Fruit fly (Drosophila melanogaster) whole organism, embryonic: Measurements from ENCODE around the gene CG16953.

Experiments used
- Ada2b ChIP-seq: fragments of 200-800 bp; sonication (Bioruptor generic); IDR thresholded peaks from 2 replicates; pipeline ENCODE4 v1.3.6; 2022; ENCODE audit warnings: missing biosample characterization, missing genetic modification characterization
- C15 ChIP-seq: fragments of 200-800 bp; sonication (Bioruptor generic); IDR thresholded peaks from 3 replicates; pipeline ENCODE4 v1.3.6; 2022; ENCODE audit warnings: missing biosample characterization, missing genetic modification characterization
- CG10366 ChIP-seq: fragments of 200-800 bp; sonication (Bioruptor generic); IDR thresholded peaks from 2 replicates; pipeline ENCODE4 v1.3.6; 2022; ENCODE audit warnings: missing biosample characterization, missing genetic modification characterization
- CG13287 ChIP-seq: fragments of 200-800 bp; sonication (Bioruptor generic); IDR thresholded peaks from 2 replicates; pipeline ENCODE4 v1.3.6; 2022; ENCODE audit warnings: missing biosample characterization, missing genetic modification characterization; ENCODE audit not compliant: partially characterized antibody
- CG14710 ChIP-seq: fragments of 200-800 bp; sonication (Bioruptor generic); optimal IDR thresholded peaks from 3 replicates; lab custom pipeline; 2019; ENCODE audit warnings: missing biosample characterization, mild to moderate bottlenecking, missing genetic modification characterization, moderate library complexity
- CG14860 ChIP-seq: fragments of 200-800 bp; sonication (Bioruptor generic); IDR thresholded peaks from 3 replicates; pipeline ENCODE4 v1.3.6; 2022; ENCODE audit warnings: missing biosample characterization, missing genetic modification characterization; ENCODE audit not compliant: partially characterized antibody
- CG14965 ChIP-seq: fragments of 200-800 bp; sonication (Bioruptor generic); optimal IDR thresholded peaks from 2 replicates; lab custom pipeline; 2016; ENCODE audit warnings: missing biosample characterization, missing genetic modification characterization, borderline replicate concordance
- CG17359 ChIP-seq: fragments of 200-800 bp; sonication (Bioruptor generic); optimal IDR thresholded peaks from 3 replicates; lab custom pipeline; 2018; ENCODE audit warnings: missing biosample characterization, mild to moderate bottlenecking, missing genetic modification characterization, moderate library complexity
- CG17612 ChIP-seq: fragments of 200-800 bp; sonication (Bioruptor generic); IDR thresholded peaks from 2 replicates; pipeline ENCODE4 v1.3.6; 2022; ENCODE audit warnings: missing biosample characterization, missing genetic modification characterization
- CG17912 ChIP-seq: fragments of 200-800 bp; sonication (Bioruptor generic); optimal IDR thresholded peaks from 2 replicates; lab custom pipeline; 2018; ENCODE audit warnings: missing biosample characterization, mild to moderate bottlenecking, missing genetic modification characterization
- CG18011 ChIP-seq: fragments of 200-800 bp; sonication (Bioruptor generic); optimal IDR thresholded peaks from 2 replicates; lab custom pipeline; 2017; ENCODE audit warnings: missing biosample characterization, missing genetic modification characterization, mild to moderate bottlenecking, moderate library complexity, missing genotype
- CG3065 ChIP-seq: fragments of 200-800 bp; sonication (Bioruptor generic); optimal IDR thresholded peaks from 2 replicates; lab custom pipeline; 2016; ENCODE audit warnings: missing biosample characterization, missing genetic modification characterization
- CG31365 ChIP-seq: fragments of 200-800 bp; sonication (Bioruptor generic); optimal IDR thresholded peaks from 2 replicates; lab custom pipeline; 2018; ENCODE audit warnings: missing biosample characterization, mild to moderate bottlenecking, missing genetic modification characterization
- CG32532 ChIP-seq: fragments of 200-800 bp; sonication (Bioruptor generic); IDR thresholded peaks from 2 replicates; pipeline ENCODE4 v1.3.6; 2022; ENCODE audit warnings: missing biosample characterization, missing genetic modification characterization
- CG32772 ChIP-seq: fragments of 200-800 bp; sonication (Bioruptor generic); IDR thresholded peaks from 2 replicates; pipeline ENCODE4 v1.3.6; 2022; ENCODE audit warnings: missing biosample characterization, missing genetic modification characterization
- CG43689 ChIP-seq: fragments of 200-800 bp; sonication (Bioruptor generic); IDR thresholded peaks from 2 replicates; pipeline ENCODE4 v1.3.6; 2022; ENCODE audit warnings: missing biosample characterization, missing genetic modification characterization
- CG7357 ChIP-seq: fragments of 200-800 bp; sonication (Bioruptor generic); IDR thresholded peaks from 3 replicates; pipeline ENCODE4 v1.3.6; 2022; ENCODE audit warnings: missing biosample characterization, missing genetic modification characterization
- CG7556 ChIP-seq: fragments of 200-800 bp; sonication (Bioruptor generic); optimal IDR thresholded peaks from 2 replicates; lab custom pipeline; 2017; ENCODE audit warnings: missing biosample characterization, mild to moderate bottlenecking, missing genetic modification characterization
- CG9932 ChIP-seq: fragments of 200-800 bp; sonication (Bioruptor generic); IDR thresholded peaks from 2 replicates; pipeline ENCODE4 v1.3.6; 2022; ENCODE audit warnings: missing biosample characterization, missing genetic modification characterization
- Chrac-16 ChIP-seq: fragments of 200-800 bp; sonication (Bioruptor generic); optimal IDR thresholded peaks from 3 replicates; lab custom pipeline; 2016; ENCODE audit warnings: missing biosample characterization, missing genetic modification characterization
- CoRest ChIP-seq: fragments of 200-800 bp; sonication (Bioruptor generic); optimal IDR thresholded peaks from 3 replicates; lab custom pipeline; 2018; ENCODE audit warnings: missing biosample characterization, mild to moderate bottlenecking, missing genetic modification characterization, moderate library complexity
- Dll ChIP-seq: fragments of 200-800 bp; sonication (Bioruptor generic); IDR thresholded peaks from 4 replicates; pipeline ENCODE4 v1.3.6; 2022; ENCODE audit warnings: missing biosample characterization, missing genetic modification characterization; ENCODE audit not compliant: partially characterized antibody
- Eip74EF ChIP-seq, 2 experiments: fragments of 200-800 bp in 1 of 2; fragments of >200 bp in 1 of 2; sonication (Bioruptor generic) in 1 of 2; optimal IDR thresholded peaks; 2 replicates each; lab custom pipeline; 2017 to 2019; ENCODE audit warnings: missing biosample characterization in 2 of 2, missing genetic modification characterization in 2 of 2, mild to moderate bottlenecking in 1 of 2, moderate library complexity in 1 of 2
- Ets65A ChIP-seq: fragments of 200-800 bp; sonication (Bioruptor generic); peaks from one replicate; lab custom pipeline; 2016; ENCODE audit warnings: missing biosample characterization, missing genetic modification characterization
- HLHmδ ChIP-seq: fragments of 200-800 bp; sonication (Bioruptor generic); optimal IDR thresholded peaks from 2 replicates; lab custom pipeline; 2018; ENCODE audit warnings: missing biosample characterization, mild to moderate bottlenecking, missing genetic modification characterization, moderate library complexity
- Hey ChIP-seq: fragments of 200-800 bp; sonication (Bioruptor generic); optimal IDR thresholded peaks from 3 replicates; lab custom pipeline; 2018; ENCODE audit warnings: missing biosample characterization, mild to moderate bottlenecking, missing genetic modification characterization
- Lhr ChIP-seq: fragments of 200-800 bp; sonication (Bioruptor generic); optimal IDR thresholded peaks from 3 replicates; lab custom pipeline; 2017; ENCODE audit warnings: mild to moderate bottlenecking, missing biosample characterization, missing genetic modification reagents, missing genetic modification characterization
- Mad ChIP-seq: fragments of 200-800 bp; sonication (Bioruptor generic); optimal IDR thresholded peaks from 2 replicates; lab custom pipeline; 2016; ENCODE audit warnings: missing biosample characterization, missing genetic modification characterization
- NFAT ChIP-seq: fragments of 200-800 bp; sonication (Bioruptor generic); IDR thresholded peaks from 2 replicates; pipeline ENCODE4 v1.3.6; 2022; ENCODE audit warnings: missing biosample characterization, missing genetic modification characterization
- NfI ChIP-seq: fragments of 200-800 bp; sonication (Bioruptor generic); optimal IDR thresholded peaks from 3 replicates; lab custom pipeline; 2018; ENCODE audit warnings: missing biosample characterization, mild to moderate bottlenecking, missing genetic modification characterization, moderate library complexity
- Oaz ChIP-seq: fragments of 200-800 bp; sonication (Bioruptor generic); IDR thresholded peaks from 2 replicates; pipeline ENCODE4 v1.3.6; 2022; ENCODE audit warnings: missing biosample characterization, missing genetic modification characterization
- Rfx ChIP-seq: fragments of 200-800 bp; sonication (Bioruptor generic); IDR thresholded peaks from 2 replicates; pipeline ENCODE4 v1.3.6; 2022; ENCODE audit warnings: missing biosample characterization, missing genetic modification characterization
- Rx ChIP-seq: fragments of 200-800 bp; sonication (Bioruptor generic); IDR thresholded peaks from 2 replicates; pipeline ENCODE4 v1.3.6; 2022; ENCODE audit warnings: missing biosample characterization, missing genetic modification characterization
- ase ChIP-seq: fragments of 200-800 bp; sonication (Bioruptor generic); IDR thresholded peaks from 3 replicates; pipeline ENCODE4 v1.3.6; 2022; ENCODE audit warnings: missing biosample characterization, missing genetic modification characterization
- bbx ChIP-seq: fragments of 200-800 bp; sonication (Bioruptor generic); IDR thresholded peaks from 2 replicates; pipeline ENCODE4 v1.3.6; 2022; ENCODE audit warnings: missing biosample characterization, missing genetic modification characterization; ENCODE audit not compliant: partially characterized antibody
- caup ChIP-seq: fragments of 200-800 bp; sonication (Bioruptor generic); optimal IDR thresholded peaks from 3 replicates; lab custom pipeline; 2017; ENCODE audit warnings: missing biosample characterization, mild to moderate bottlenecking, missing genetic modification characterization, moderate library complexity; ENCODE audit not compliant: severe bottlenecking
- chif ChIP-seq, 2 experiments: fragments of 200-800 bp; sonication (Bioruptor generic); optimal IDR thresholded peaks; 3 replicates each; lab custom pipeline; 2016; ENCODE audit warnings: missing biosample characterization in 2 of 2, missing genetic modification characterization in 2 of 2
- fru ChIP-seq: fragments of >200 bp; optimal IDR thresholded peaks from 2 replicates; lab custom pipeline; 2017
- gce ChIP-seq: fragments of 200-800 bp; sonication (Bioruptor generic); IDR thresholded peaks from 3 replicates; pipeline ENCODE4 v1.3.6; 2022; ENCODE audit warnings: missing biosample characterization, missing genetic modification characterization
- lov ChIP-seq, 2 experiments: fragments of 200-800 bp in 1 of 2; fragments of >200 bp in 1 of 2; sonication (Bioruptor generic) in 1 of 2; IDR thresholded peaks in 1 of 2; optimal IDR thresholded peaks in 1 of 2; 2 replicates in 1 of 2; 3 replicates in 1 of 2; pipeline versions ENCODE4 v1.3.6 to Lab custom; 2017 to 2022; ENCODE audit warnings: missing biosample characterization in 1 of 2, missing genetic modification characterization in 1 of 2
- nerfin-2 ChIP-seq: fragments of 200-800 bp; sonication (Bioruptor generic); IDR thresholded peaks from 2 replicates; pipeline ENCODE4 v1.3.6; 2022; ENCODE audit warnings: missing biosample characterization, missing genetic modification characterization; ENCODE audit not compliant: partially characterized antibody
- pzg ChIP-seq: fragments of 200-800 bp; sonication (Bioruptor generic); optimal IDR thresholded peaks from 3 replicates; lab custom pipeline; 2018; ENCODE audit warnings: missing biosample characterization, mild to moderate bottlenecking, missing genetic modification characterization, moderate library complexity
- slbo ChIP-seq: fragments of 200-800 bp; sonication (Bioruptor generic); IDR thresholded peaks from 2 replicates; pipeline ENCODE4 v1.3.6; 2022; ENCODE audit warnings: missing biosample characterization, missing genetic modification characterization
- slp2 ChIP-seq: fragments of 200-800 bp; sonication (Bioruptor generic); optimal IDR thresholded peaks from 2 replicates; lab custom pipeline; 2016; ENCODE audit warnings: missing biosample characterization, missing genetic modification characterization
- tin ChIP-seq: fragments of 200-800 bp; sonication (Bioruptor generic); optimal IDR thresholded peaks from 3 replicates; lab custom pipeline; 2016; ENCODE audit warnings: missing biosample characterization, missing genetic modification characterization
- tna ChIP-seq: fragments of 200-800 bp; sonication (Bioruptor generic); IDR thresholded peaks from 2 replicates; pipeline ENCODE4 v1.3.6; 2022; ENCODE audit warnings: missing biosample characterization, missing genetic modification characterization; ENCODE audit not compliant: partially characterized antibody
- unc-4 ChIP-seq: fragments of 200-800 bp; sonication (Bioruptor generic); IDR thresholded peaks from 2 replicates; pipeline ENCODE4 v1.3.6; 2022; ENCODE audit warnings: missing biosample characterization, missing genetic modification characterization; ENCODE audit not compliant: partially characterized antibody

Gene CG16953

dm6 chr3R:20634674-20635594 lies 49.3 kb upstream of the CG16953 start, which contains the start of the genes Pi3K92E and Lrrk (continued):
- no peak for TF ChIP-seq C15
- TF ChIP-seq tna (GFP tag; lab: Robert Waterston, UW), result peak; percentile 55; the same call in 1 of the 2 replicates
- peak; percentile 85 for TF ChIP-seq CG14860 (GFP tag; lab: Robert Waterston, UW)
- no peak for TF ChIP-seq CG17612
- TF ChIP-seq CG43689 (GFP tag; lab: Robert Waterston, UW), result no peak
- no peak for TF ChIP-seq tin (GFP tag; lab: Kevin White, UChicago)
- no peak for TF ChIP-seq chif (GFP tag; optimal IDR thresholded peaks at IDR 0.05; lab: Kevin White, UChicago)
- peak; percentile 67 for TF ChIP-seq Rfx (GFP tag; lab: Robert Waterston, UW)
- TF ChIP-seq unc-4, result peak; percentile 72
- no peak for TF ChIP-seq CG3065 (GFP tag; lab: Kevin White, UChicago)
- TF ChIP-seq Rx (GFP tag; lab: Robert Waterston, UW), result 0 out of 2 replicates have a peak, but pooled peaks have one; percentile 9
- peak; percentile 21 for TF ChIP-seq CG17359
- peak; percentile 79 for TF ChIP-seq CG13287 (GFP tag; lab: Robert Waterston, UW)
- no peak for TF ChIP-seq Chrac-16
- TF ChIP-seq CG9932 (GFP tag; lab: Robert Waterston, UW), result peak; percentile 55; the same call in 1 of the 2 replicates
- no peak for TF ChIP-seq CG7357 (GFP tag; lab: Robert Waterston, UW)
- no peak for TF ChIP-seq Lhr
- no peak for TF ChIP-seq Oaz (GFP tag; lab: Robert Waterston, UW)
- no peak for TF ChIP-seq fru
- no peak for TF ChIP-seq gce
- TF ChIP-seq CG32532 (GFP tag; lab: Robert Waterston, UW), result peak; percentile 28; the same call in 1 of the 2 replicates
- peak; percentile 71 for TF ChIP-seq CG31365 (tag; lab: Kevin White, UChicago)
- TF ChIP-seq NfI (GFP tag; lab: Kevin White, UChicago), result peak; percentile 67
- no peak for TF ChIP-seq Hey (tag; lab: Kevin White, UChicago)
- peak; percentile 53 for TF ChIP-seq CG17912
- TF ChIP-seq CG18011 (GFP tag; lab: Kevin White, UChicago), result no peak
- TF ChIP-seq CG14710, result peak; percentile 29
- TF ChIP-seq CG7556, result no peak
- no peak for TF ChIP-seq CG14965
- no peak for TF ChIP-seq CG10366 (GFP tag; lab: Robert Waterston, UW)
- no peak for TF ChIP-seq Ada2b (GFP tag; lab: Robert Waterston, UW)
- TF ChIP-seq slp2 (GFP tag; lab: Kevin White, UChicago), result no peak
- TF ChIP-seq HLHmδ (GFP tag; lab: Kevin White, UChicago), result peak; percentile 58
- TF ChIP-seq ase (GFP tag; lab: Robert Waterston, UW), result no peak
- peak; percentile 93 for TF ChIP-seq Dll
- peak; percentile 47; the same call in 1 of the 2 replicates for TF ChIP-seq slbo
- TF ChIP-seq nerfin-2, result peak; percentile 83
- TF ChIP-seq Mad (GFP tag; lab: Kevin White, UChicago), result peak; percentile 56
- TF ChIP-seq pzg (GFP tag; lab: Kevin White, UChicago), result peak; percentile 53
- peak; percentile 62 for TF ChIP-seq CoRest (tag; lab: Kevin White, UChicago)
- TF ChIP-seq Eip74EF (GFP tag; optimal IDR thresholded peaks at IDR 0.05; lab: Kevin White, UChicago), result no peak
- peak; percentile 77 for TF ChIP-seq bbx (GFP tag; lab: Robert Waterston, UW)
- peak; percentile 25 for TF ChIP-seq caup (GFP tag; lab: Kevin White, UChicago)
- TF ChIP-seq CG32772 (GFP tag; lab: Robert Waterston, UW), result no peak
- TF ChIP-seq NFAT, result peak; percentile 40; the same call in 1 of the 2 replicates
- no peak for TF ChIP-seq lov (optimal IDR thresholded peaks at IDR 0.05; lab: Kevin White, UChicago)
- 0 out of 3 replicates have a peak, but pooled peaks have one; percentile 49 for TF ChIP-seq lov (GFP tag; IDR thresholded peaks at IDR 0.05; lab: Robert Waterston, UW)
- peak; percentile 93 for TF ChIP-seq Ets65A (GFP tag; lab: Kevin White, UChicago)
